Worm (Caenorhabditis elegans) whole organism, L4 larva: ENCODE results near the gene B0507.2.

Source experiments
- ama-1 ChIP-seq: fragments of 150-350 bp; optimal IDR thresholded peaks from 2 replicates; lab custom pipeline; 2014; ENCODE audit warnings: inconsistent platforms, mixed read lengths
- lin-13 ChIP-seq: fragments of 150-350 bp; optimal IDR thresholded peaks from 2 replicates; lab custom pipeline; 2014; ENCODE audit warnings: missing biosample characterization, missing genetic modification reagents, missing genetic modification characterization
- lin-15B ChIP-seq: fragments of 150-350 bp; sonication (generic microtip); optimal IDR thresholded peaks from 3 replicates; lab custom pipeline; 2014; ENCODE audit warnings: missing biosample characterization, missing genetic modification characterization

DNA sequence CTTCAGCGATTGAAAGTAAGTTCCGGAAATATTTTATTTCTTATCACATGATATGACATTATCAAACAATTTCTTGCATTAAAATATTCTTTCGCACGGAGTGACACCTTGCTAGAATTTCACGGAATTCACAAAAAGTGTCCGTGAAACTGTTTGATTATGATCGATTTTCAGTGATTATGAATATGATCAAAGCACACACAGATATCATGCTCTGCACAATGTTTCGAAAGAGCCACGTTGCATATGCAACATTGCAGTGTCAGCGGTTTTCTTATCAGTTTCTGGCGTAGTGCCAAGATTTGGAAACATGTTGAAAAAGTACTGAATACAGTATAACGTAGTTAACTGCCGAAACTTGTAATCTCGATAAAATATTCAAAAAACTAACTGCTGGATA lies 5.0 kb upstream of the B0507.2 start:
- TF ChIP-seq ama-1 = no peak
- no peak for TF ChIP-seq lin-13 (GFP tag; lab: Kevin White, UChicago)
- TF ChIP-seq lin-15B (tag; lab: Kevin White, UChicago) = no peak
